Fruit fly (Drosophila melanogaster) Kc167 (cell line): ENCODE results near the gene L2HGDH.

Experiments
- Myc ChIP-seq: fragments of >200 bp; optimal IDR thresholded peaks from 2 replicates; lab custom pipeline; 2017; ENCODE audit warnings: missing external identifiers
- psq ChIP-seq: fragments of >200 bp; optimal IDR thresholded peaks from 2 replicates; lab custom pipeline; 2017; ENCODE audit warnings: missing external identifiers

DNA sequence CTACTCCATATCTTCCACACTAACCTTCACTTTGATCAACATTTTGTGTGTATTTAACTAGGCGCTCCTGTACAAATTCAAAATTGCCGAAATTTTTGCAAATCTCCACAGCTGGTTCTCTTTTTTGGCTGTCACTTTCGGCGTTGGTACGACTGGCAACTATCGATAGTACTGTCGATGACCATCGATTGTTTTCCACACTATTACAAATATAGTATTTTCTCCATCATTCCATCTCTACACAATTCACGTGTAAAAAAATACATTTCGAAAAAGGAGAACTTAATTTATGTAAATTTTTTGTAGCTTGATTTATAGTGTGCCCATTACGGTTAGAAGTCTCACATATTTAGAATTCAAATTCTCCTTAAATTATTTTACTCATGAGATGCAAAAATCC is 22.6 kb downstream of the L2HGDH start, which contains the start of gene Nedd8:
- TF ChIP-seq Myc (lab: Kevin White, UChicago) = no peak
- TF ChIP-seq psq (lab: Kevin White, UChicago) = no peak
